Fruit fly (Drosophila melanogaster): ENCODE results near the gene CG9988.

- TF ChIP-seq CG11617 (GFP tag; optimal IDR thresholded peaks at IDR 0.05) (no peak), CG1620 (GFP tag; optimal IDR thresholded peaks at IDR 0.05) (no peak), CG33017 (tag; optimal IDR thresholded peaks at IDR 0.05) (no peak), cic (GFP tag; optimal IDR thresholded peaks at IDR 0.05) (no peak), ovo (GFP tag; optimal IDR thresholded peaks at IDR 0.05) (no peak), tj (GFP tag; optimal IDR thresholded peaks at IDR 0.05) (no peak), bab1 (GFP tag; optimal IDR thresholded peaks at IDR 0.05) (no peak), CG14711 (tag; optimal IDR thresholded peaks at IDR 0.05) (no peak), kay (GFP tag; ENCODE audit: borderline replicate concordance) (no peak)
These were observed 13.1 kb upstream of the CG9988 start for dm6 chr3R:28623115-28623514.

All from whole organism, adult.